Fruit fly (Drosophila melanogaster): Measurements from ENCODE around the gene CG7011.

CG7011 gene

dm6 chr3L:15211845-15212619 lies 48.6 kb upstream of the CG7011 start (continued):
- TF ChIP-seq Lpt (GFP tag; optimal IDR thresholded peaks at IDR 0.05): peak; percentile 51
- TF ChIP-seq CG10631 (GFP tag; optimal IDR thresholded peaks at IDR 0.05): peak; percentile 80
- peak; percentile 82 for TF ChIP-seq cyc (GFP tag; optimal IDR thresholded peaks at IDR 0.05)
- TF ChIP-seq CG34406 (GFP tag; optimal IDR thresholded peaks at IDR 0.05): peak; percentile 84
- TF ChIP-seq CG11762 (GFP tag; optimal IDR thresholded peaks at IDR 0.05; ENCODE audit: insufficient read depth): peak; percentile 77
- TF ChIP-seq Eip75B (GFP tag; optimal IDR thresholded peaks at IDR 0.05): peak; percentile 70
- peak; percentile 79 for TF ChIP-seq pdm3 (GFP tag; optimal IDR thresholded peaks at IDR 0.05)
- peak; percentile 58 for TF ChIP-seq CG7368 (GFP tag; optimal IDR thresholded peaks at IDR 0.05)
- no peak for TF ChIP-seq Gug (GFP tag; IDR thresholded peaks at IDR 0.05)
- TF ChIP-seq Sox14 (GFP tag; optimal IDR thresholded peaks at IDR 0.05): peak; percentile 81
- peak; percentile 85 for TF ChIP-seq acj6 (GFP tag; optimal IDR thresholded peaks at IDR 0.05)
- TF ChIP-seq achi (GFP tag; optimal IDR thresholded peaks at IDR 0.05): peak; percentile 84
- peak; percentile 86 for TF ChIP-seq CG3919 (GFP tag; optimal IDR thresholded peaks at IDR 0.05)
- TF ChIP-seq dsx (GFP tag; optimal IDR thresholded peaks at IDR 0.05; ENCODE audit: poor library complexity, severe bottlenecking): peak; percentile 79
- peak; percentile 87 for TF ChIP-seq CG3032 (tag; optimal IDR thresholded peaks at IDR 0.05)

- TF ChIP-seq Gug (GFP tag; IDR thresholded peaks at IDR 0.05) (no peak), acj6 (GFP tag; optimal IDR thresholded peaks at IDR 0.05) (peak; percentile 28), CG3032 (tag; optimal IDR thresholded peaks at IDR 0.05) (peak; percentile 65), fd59A (GFP tag; optimal IDR thresholded peaks at IDR 0.05) (no peak), Ets96B (tag; optimal IDR thresholded peaks at IDR 0.05) (peak; percentile 65), CG8119 (GFP tag; IDR thresholded peaks at IDR 0.05) (no peak), cyc (GFP tag; optimal IDR thresholded peaks at IDR 0.05) (peak; percentile 46), CG32006 (GFP tag; optimal IDR thresholded peaks at IDR 0.05) (peak; percentile 40), Hr39 (GFP tag; optimal IDR thresholded peaks at IDR 0.05) (peak; percentile 15), ss (GFP tag; optimal IDR thresholded peaks at IDR 0.05) (peak; percentile 13 to 69), CG7368 (GFP tag; optimal IDR thresholded peaks at IDR 0.05) (peak; percentile 50), topi (GFP tag; optimal IDR thresholded peaks at IDR 0.05) (peak; percentile 25), salr (GFP tag; optimal IDR thresholded peaks at IDR 0.05) (no peak), CG3919 (GFP tag; optimal IDR thresholded peaks at IDR 0.05) (peak; percentile 73), CG6854 (GFP tag; optimal IDR thresholded peaks at IDR 0.05) (peak; percentile 25), CG34406 (GFP tag; optimal IDR thresholded peaks at IDR 0.05) (peak; percentile 74), Eip75B (GFP tag; optimal IDR thresholded peaks at IDR 0.05) (no peak), Met (GFP tag; optimal IDR thresholded peaks at IDR 0.05) (peak; percentile 43), CG31627 (GFP tag; optimal IDR thresholded peaks at IDR 0.05) (no peak), fd85E (GFP tag; optimal IDR thresholded peaks at IDR 0.05) (peak; percentile 13), esn (GFP tag; optimal IDR thresholded peaks at IDR 0.05) (peak; percentile 64), Ets21C (GFP tag; optimal IDR thresholded peaks at IDR 0.05) (no peak), Blimp-1 (GFP tag; optimal IDR thresholded peaks at IDR 0.05) (peak; percentile 59), CG11762 (GFP tag; optimal IDR thresholded peaks at IDR 0.05; ENCODE audit: insufficient read depth) (peak; percentile 47), OdsH (GFP tag; optimal IDR thresholded peaks at IDR 0.05) (peak; percentile 49), svp (GFP tag) (peak; percentile 74), Smox (GFP tag; optimal IDR thresholded peaks at IDR 0.05) (no peak), CG4318 (GFP tag; optimal IDR thresholded peaks at IDR 0.05) (no peak), Sox102F (GFP tag; optimal IDR thresholded peaks at IDR 0.05) (no peak), CG11902 (GFP tag; optimal IDR thresholded peaks at IDR 0.05) (peak; percentile 64), Eip78C (GFP tag) (peak; percentile 63), CG8632 (GFP tag; optimal IDR thresholded peaks at IDR 0.05) (peak; percentile 76), CG11294 (GFP tag; IDR thresholded peaks at IDR 0.05) (no peak), achi (GFP tag; optimal IDR thresholded peaks at IDR 0.05) (peak; percentile 52), CG10669 (GFP tag; optimal IDR thresholded peaks at IDR 0.05) (peak; percentile 49), CG9139 (GFP tag; optimal IDR thresholded peaks at IDR 0.05) (peak; percentile 25), CG15336 (GFP tag; IDR thresholded peaks at IDR 0.05) (no peak), vri (GFP tag; optimal IDR thresholded peaks at IDR 0.05) (no peak), spab (GFP tag; optimal IDR thresholded peaks at IDR 0.05) (peak; percentile 46), CG6792 (GFP tag; optimal IDR thresholded peaks at IDR 0.05) (peak; percentile 61)
Measured at dm6 chr3L:15208695-15209450, 45.4 kb upstream of the CG7011 start.
